Worm (Caenorhabditis elegans) whole organism, L4 larva: ENCODE measurements around the gene T22B2.1.
A peak's percentile ranks its signal among the peaks of the same experiment; 100 is the strongest.

Experiments
- D1046.2 ChIP-seq: fragments of 200-800 bp; sonication (Bioruptor generic); IDR thresholded peaks from 2 replicates; pipeline ENCODE4 v1.3.6; 2022; ENCODE audit warnings: missing genetic modification characterization, missing compliant biosample characterization
- F10B5.3 ChIP-seq: sonication (generic microtip); optimal IDR thresholded peaks from 2 replicates; lab custom pipeline; 2016; ENCODE audit warnings: mild to moderate bottlenecking, missing genetic modification characterization, missing compliant biosample characterization
- F26F4.8 ChIP-seq: fragments of 200-800 bp; sonication (Bioruptor generic); conservative IDR thresholded peaks from 2 replicates; pipeline ENCODE4 v1.3.6; 2022; ENCODE audit warnings: missing genetic modification characterization, missing compliant biosample characterization
- F37D6.2 ChIP-seq: sonication (generic microtip); optimal IDR thresholded peaks from 2 replicates; lab custom pipeline; 2016; ENCODE audit warnings: mild to moderate bottlenecking, missing genetic modification characterization, missing compliant biosample characterization
- F44E2.7 ChIP-seq: fragments of 200-800 bp; sonication (Bioruptor generic); IDR thresholded peaks from 2 replicates; pipeline ENCODE4 v2.1.2; 2022; ENCODE audit warnings: missing genetic modification characterization, missing compliant biosample characterization
- T20F7.1 ChIP-seq: fragments of 200-800 bp; sonication (Bioruptor generic); optimal IDR thresholded peaks from 2 replicates; lab custom pipeline; 2018; ENCODE audit warnings: mild to moderate bottlenecking, missing genetic modification characterization, missing compliant biosample characterization
- T26A8.4 ChIP-seq: fragments of 200-800 bp; sonication (Bioruptor generic); IDR thresholded peaks from 2 replicates; pipeline ENCODE4 v1.3.6; 2022; ENCODE audit warnings: missing genetic modification characterization, missing compliant biosample characterization
- Y105C5A.15 ChIP-seq: fragments of 200-800 bp; sonication (Bioruptor generic); IDR thresholded peaks from 2 replicates; pipeline ENCODE4 v1.3.6; 2022; ENCODE audit warnings: missing genetic modification characterization, missing compliant biosample characterization
- ZK337.2 ChIP-seq: fragments of 200-800 bp; sonication (Bioruptor generic); IDR thresholded peaks from 2 replicates; pipeline ENCODE4 v1.3.6; 2022; ENCODE audit warnings: missing genetic modification reagents, missing genetic modification characterization, missing compliant biosample characterization
- ZK546.5 ChIP-seq, 2 experiments: sonication (generic microtip); optimal IDR thresholded peaks; 2 replicates each; lab custom pipeline; 2017; ENCODE audit warnings: missing biosample characterization in 2 of 2, missing genetic modification characterization in 2 of 2
- aha-1 ChIP-seq: fragments of 150-350 bp; peaks from one replicate; lab custom pipeline; 2014; ENCODE audit warnings: missing biosample characterization, missing genetic modification characterization
- aly-2 ChIP-seq: sonication (generic microtip); optimal IDR thresholded peaks from 2 replicates; lab custom pipeline; 2018; ENCODE audit warnings: missing biosample characterization, missing genetic modification characterization
- arid-1 ChIP-seq: fragments of 200-800 bp; sonication (Bioruptor generic); conservative IDR thresholded peaks from 2 replicates; pipeline ENCODE4 v1.3.6; 2022; ENCODE audit warnings: missing genetic modification reagents, missing genetic modification characterization, missing compliant biosample characterization
- ceh-20 ChIP-seq: fragments of 200-800 bp; sonication (Bioruptor generic); IDR thresholded peaks from 2 replicates; pipeline ENCODE4 v1.3.6; 2022; ENCODE audit warnings: missing genetic modification reagents, missing genetic modification characterization, missing compliant biosample characterization
- ceh-28 ChIP-seq: fragments of 150-350 bp; optimal IDR thresholded peaks from 2 replicates; lab custom pipeline; 2014; ENCODE audit warnings: missing biosample characterization, missing genetic modification reagents, missing genetic modification characterization
- ceh-32 ChIP-seq: sonication (generic microtip); optimal IDR thresholded peaks from 2 replicates; lab custom pipeline; 2016; ENCODE audit warnings: mild to moderate bottlenecking, missing genetic modification characterization, missing compliant biosample characterization; ENCODE audit not compliant: poor library complexity
- ceh-44 ChIP-seq: fragments of 200-800 bp; sonication (Bioruptor generic); IDR thresholded peaks from 2 replicates; pipeline ENCODE4 v1.3.6; 2022; ENCODE audit warnings: missing genetic modification reagents, missing genetic modification characterization, missing compliant biosample characterization
- ceh-62 ChIP-seq: sonication (generic microtip); optimal IDR thresholded peaks from 2 replicates; lab custom pipeline; 2017; ENCODE audit warnings: missing biosample characterization, missing genetic modification characterization
- ces-1 ChIP-seq: fragments of 150-350 bp; sonication (generic microtip); optimal IDR thresholded peaks from 4 replicates; lab custom pipeline; 2014; ENCODE audit warnings: missing biosample characterization, missing genetic modification reagents, missing genetic modification characterization
- daf-19 ChIP-seq: fragments of 200-800 bp; sonication (Bioruptor generic); conservative IDR thresholded peaks from 2 replicates; pipeline ENCODE4 v1.3.6; 2022; ENCODE audit warnings: missing genetic modification characterization, missing compliant biosample characterization
- dmd-6 ChIP-seq: fragments of 200-800 bp; sonication (Bioruptor generic); IDR thresholded peaks from 2 replicates; pipeline ENCODE4 v1.3.6; 2022; ENCODE audit warnings: missing genetic modification reagents, missing genetic modification characterization, missing compliant biosample characterization
- dve-1 ChIP-seq: sonication (generic microtip); optimal IDR thresholded peaks from 2 replicates; lab custom pipeline; 2017; ENCODE audit warnings: antibody characterized with exemption, mild to moderate bottlenecking, missing genetic modification characterization, missing compliant biosample characterization; ENCODE audit not compliant: insufficient read depth
- egl-43 ChIP-seq: fragments of 200-800 bp; sonication (Bioruptor generic); IDR thresholded peaks from 2 replicates; pipeline ENCODE4 v1.3.6; 2022; ENCODE audit warnings: missing genetic modification reagents, missing genetic modification characterization, missing compliant biosample characterization
- fkh-10 ChIP-seq: fragments of 150-350 bp; optimal IDR thresholded peaks from 2 replicates; lab custom pipeline; 2014; ENCODE audit warnings: missing biosample characterization, missing genetic modification reagents, missing genetic modification characterization
- hlh-11 ChIP-seq: fragments of 200-800 bp; sonication (Bioruptor generic); optimal IDR thresholded peaks from 2 replicates; lab custom pipeline; 2018; ENCODE audit warnings: mild to moderate bottlenecking, missing genetic modification characterization, missing compliant biosample characterization
- jun-1 ChIP-seq: fragments of 150-350 bp; optimal IDR thresholded peaks from 2 replicates; lab custom pipeline; 2014; ENCODE audit warnings: missing biosample characterization, missing genetic modification reagents, missing genetic modification characterization
- lim-7 ChIP-seq: fragments of 200-800 bp; sonication (Bioruptor generic); IDR thresholded peaks from 2 replicates; pipeline ENCODE4 v1.3.6; 2022; ENCODE audit warnings: missing genetic modification characterization, missing compliant biosample characterization
- lin-13 ChIP-seq: fragments of 150-350 bp; optimal IDR thresholded peaks from 2 replicates; lab custom pipeline; 2014; ENCODE audit warnings: missing biosample characterization, missing genetic modification reagents, missing genetic modification characterization
- lin-29 ChIP-seq: fragments of 200-800 bp; sonication (Bioruptor generic); IDR thresholded peaks from 2 replicates; pipeline ENCODE4 v1.3.6; 2022; ENCODE audit warnings: missing genetic modification reagents, missing genetic modification characterization, missing compliant biosample characterization
- lin-39 ChIP-seq: fragments of 150-350 bp; optimal IDR thresholded peaks from 2 replicates; lab custom pipeline; 2014; ENCODE audit warnings: missing biosample characterization, missing genetic modification reagents, missing genetic modification characterization
- lir-3 ChIP-seq: sonication (generic microtip); optimal IDR thresholded peaks from 2 replicates; lab custom pipeline; 2016; ENCODE audit warnings: mild to moderate bottlenecking, missing genetic modification characterization, missing compliant biosample characterization
- madf-9 ChIP-seq: fragments of 200-800 bp; sonication (Bioruptor generic); conservative IDR thresholded peaks from 2 replicates; pipeline ENCODE4 v1.3.6; 2022; ENCODE audit warnings: missing genetic modification reagents, missing genetic modification characterization, missing compliant biosample characterization
- mep-1 ChIP-seq: fragments of 150-350 bp; sonication (generic microtip); optimal IDR thresholded peaks from 3 replicates; lab custom pipeline; 2014; ENCODE audit warnings: missing biosample characterization, missing genetic modification characterization
- mes-2 ChIP-seq: sonication (generic microtip); optimal IDR thresholded peaks from 2 replicates; lab custom pipeline; 2016; ENCODE audit warnings: missing genotype, mild to moderate bottlenecking, missing genetic modification characterization, missing compliant biosample characterization; ENCODE audit not compliant: poor library complexity, severe bottlenecking
- mxl-2 ChIP-seq: fragments of 200-800 bp; sonication (Bioruptor generic); conservative IDR thresholded peaks from 2 replicates; pipeline ENCODE4 v1.3.6; 2022; ENCODE audit warnings: missing genetic modification reagents, missing genetic modification characterization, missing compliant biosample characterization
- nhr-10 ChIP-seq: fragments of 150-350 bp; optimal IDR thresholded peaks from 2 replicates; lab custom pipeline; 2014; ENCODE audit warnings: missing biosample characterization, missing genetic modification characterization
- nhr-111 ChIP-seq: fragments of 200-800 bp; sonication (Bioruptor generic); optimal IDR thresholded peaks from 2 replicates; lab custom pipeline; 2018; ENCODE audit warnings: mild to moderate bottlenecking, missing genetic modification characterization, missing compliant biosample characterization
- nhr-237 ChIP-seq: sonication (generic microtip); optimal IDR thresholded peaks from 2 replicates; lab custom pipeline; 2017; ENCODE audit warnings: missing biosample characterization, missing genetic modification characterization
- nhr-25 ChIP-seq: sonication (generic microtip); optimal IDR thresholded peaks from 2 replicates; lab custom pipeline; 2017; ENCODE audit warnings: missing genetic modification characterization, mild to moderate bottlenecking, missing compliant biosample characterization, antibody characterized with exemption, moderate library complexity, borderline replicate concordance; ENCODE audit not compliant: insufficient read depth
- nhr-48 ChIP-seq: sonication (generic microtip); optimal IDR thresholded peaks from 2 replicates; lab custom pipeline; 2016; ENCODE audit warnings: mild to moderate bottlenecking, missing genetic modification characterization, missing compliant biosample characterization
- nhr-76 ChIP-seq: fragments of 150-350 bp; optimal IDR thresholded peaks from 2 replicates; lab custom pipeline; 2014; ENCODE audit warnings: missing biosample characterization, missing genetic modification characterization
- nhr-77 ChIP-seq: fragments of 150-350 bp; optimal IDR thresholded peaks from 2 replicates; lab custom pipeline; 2014; ENCODE audit warnings: missing biosample characterization, missing genetic modification characterization
- saeg-2 ChIP-seq: fragments of 200-800 bp; sonication (Bioruptor generic); IDR thresholded peaks from 2 replicates; pipeline ENCODE4 v1.3.6; 2022; ENCODE audit warnings: missing genetic modification reagents, missing genetic modification characterization, missing compliant biosample characterization
- set-16 ChIP-seq: fragments of 200-800 bp; sonication (Bioruptor generic); IDR thresholded peaks from 2 replicates; pipeline ENCODE4 v1.3.6; 2022; ENCODE audit warnings: missing genetic modification reagents, missing genetic modification characterization, missing compliant biosample characterization
- snpc-4 ChIP-seq: fragments of 150-350 bp; optimal IDR thresholded peaks from 2 replicates; lab custom pipeline; 2014; ENCODE audit warnings: missing biosample characterization, missing genetic modification characterization
- tag-97 ChIP-seq: fragments of 200-800 bp; sonication (Bioruptor generic); IDR thresholded peaks from 2 replicates; pipeline ENCODE4 v1.3.6; 2022; ENCODE audit warnings: missing genetic modification characterization, missing compliant biosample characterization
- tra-1 ChIP-seq: fragments of 200-800 bp; sonication (Bioruptor generic); IDR thresholded peaks from 2 replicates; pipeline ENCODE4 v1.3.6; 2022; ENCODE audit warnings: missing genetic modification reagents, missing genetic modification characterization, missing compliant biosample characterization
- unc-39 ChIP-seq: sonication (generic microtip); optimal IDR thresholded peaks from 2 replicates; lab custom pipeline; 2017; ENCODE audit warnings: missing biosample characterization, missing genetic modification characterization
- zfp-2 ChIP-seq: sonication (generic microtip); optimal IDR thresholded peaks from 2 replicates; lab custom pipeline; 2016; ENCODE audit warnings: mild to moderate bottlenecking, missing genetic modification characterization, missing compliant biosample characterization
- zfp-3 ChIP-seq: fragments of 200-800 bp; sonication (Bioruptor generic); conservative IDR thresholded peaks from 2 replicates; pipeline ENCODE4 v1.3.6; 2022; ENCODE audit warnings: missing genetic modification reagents, missing genetic modification characterization, missing compliant biosample characterization
- zip-2 ChIP-seq: fragments of 150-350 bp; optimal IDR thresholded peaks from 2 replicates; lab custom pipeline; 2014; ENCODE audit warnings: missing biosample characterization, missing genetic modification characterization

The T22B2.1 gene

DNA sequence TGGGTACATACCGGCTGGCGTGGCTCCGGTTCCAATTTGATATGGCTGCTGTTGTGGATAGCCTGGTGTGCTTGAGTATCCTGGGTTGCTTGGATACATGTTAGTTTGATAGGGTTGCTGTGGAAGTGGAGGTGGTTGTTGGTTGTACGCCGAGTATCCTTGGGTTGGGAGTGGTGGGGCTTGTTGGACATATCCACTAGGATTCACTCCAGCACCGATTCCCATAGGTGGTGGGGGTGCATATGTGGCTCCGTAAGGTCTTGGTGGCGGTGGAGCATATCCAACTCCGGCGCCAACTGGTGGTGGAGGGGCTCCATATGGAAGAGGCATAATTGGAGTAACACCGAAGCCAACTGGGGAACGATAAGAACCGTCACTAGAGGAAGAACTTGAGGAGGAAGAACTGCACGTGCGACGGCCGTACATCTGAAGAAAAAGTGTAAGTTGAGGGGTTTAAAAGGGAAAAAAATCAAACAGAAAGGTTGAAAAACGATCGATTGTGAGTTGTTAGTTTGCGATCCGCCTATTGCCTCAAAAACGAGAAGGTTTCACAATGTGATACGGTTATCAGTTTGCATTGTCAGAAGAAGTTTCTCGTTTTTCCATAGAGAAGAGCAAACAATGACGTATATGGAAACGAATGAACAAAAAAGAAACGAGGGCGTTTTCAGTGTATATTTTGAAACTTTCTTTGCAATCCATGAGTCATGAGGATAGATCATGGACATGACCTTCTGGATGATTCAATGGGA, 42.5 kb downstream of the T22B2.1 start, which contains the start of gene C16B8.3 (continued):
- peak; percentile 65 for TF ChIP-seq dmd-6 (GFP tag; lab: Robert Waterston, UW)
- TF ChIP-seq lin-39 (tag; lab: Kevin White, UChicago) = no peak
- TF ChIP-seq daf-19 (GFP tag; lab: Robert Waterston, UW) = no peak
- TF ChIP-seq fkh-10 (GFP tag; lab: Kevin White, UChicago) = no peak
- no peak for TF ChIP-seq lin-13 (GFP tag; lab: Kevin White, UChicago)
- TF ChIP-seq lir-3 (tag; lab: Kevin White, UChicago) = no peak
- no peak for TF ChIP-seq lin-29
- no peak for TF ChIP-seq F37D6.2
- no peak for TF ChIP-seq T26A8.4
- peak; percentile 39 for TF ChIP-seq mep-1 (tag; lab: Kevin White, UChicago)
- TF ChIP-seq arid-1 (GFP tag; lab: Robert Waterston, UW) = no peak
- TF ChIP-seq set-16 (GFP tag; lab: Robert Waterston, UW) = peak; percentile 36
- no peak for TF ChIP-seq unc-39 (tag; lab: Kevin White, UChicago)
- peak; percentile 48 for TF ChIP-seq aha-1 (tag; lab: Kevin White, UChicago)
- TF ChIP-seq dve-1 = peak; percentile 63
- no peak for TF ChIP-seq tag-97 (GFP tag; lab: Robert Waterston, UW)
- TF ChIP-seq Y105C5A.15 = no peak
- TF ChIP-seq ceh-62 = no peak
- no peak for TF ChIP-seq nhr-76 (tag; lab: Kevin White, UChicago)
- no peak for TF ChIP-seq jun-1 (tag; lab: Kevin White, UChicago)
- TF ChIP-seq snpc-4 = no peak
- TF ChIP-seq lim-7 (GFP tag; lab: Robert Waterston, UW) = no peak
- no peak for TF ChIP-seq ces-1 (GFP tag; lab: Kevin White, UChicago)
- peak; percentile 49 for TF ChIP-seq nhr-77
- no peak for TF ChIP-seq aly-2 (tag; lab: Kevin White, UChicago)
- TF ChIP-seq F10B5.3 (tag; lab: Kevin White, UChicago) = no peak
- peak; percentile 71 for TF ChIP-seq hlh-11 (tag; lab: Kevin White, UChicago)
- no peak for TF ChIP-seq mes-2 (tag; lab: Kevin White, UChicago)
- TF ChIP-seq zfp-2 (tag; lab: Kevin White, UChicago) = no peak
- no peak for TF ChIP-seq zfp-3 (GFP tag; lab: Robert Waterston, UW)
- peak; percentile 62; the same call in 1 of the 2 replicates for TF ChIP-seq egl-43 (GFP tag; lab: Robert Waterston, UW)
- peak; percentile 42 for TF ChIP-seq T20F7.1 (GFP tag; lab: Kevin White, UChicago)
- no peak for TF ChIP-seq nhr-10
- TF ChIP-seq nhr-237 (tag; lab: Kevin White, UChicago) = no peak
- no peak for TF ChIP-seq ceh-28
- TF ChIP-seq ZK337.2 (GFP tag; lab: Robert Waterston, UW) = no peak
- TF ChIP-seq ceh-44 (GFP tag; lab: Robert Waterston, UW) = no peak
- no peak for TF ChIP-seq F44E2.7 (GFP tag; lab: Robert Waterston, UW)
- TF ChIP-seq ZK546.5 (tag; optimal IDR thresholded peaks at IDR 0.05; lab: Kevin White, UChicago) = no peak
- no peak for TF ChIP-seq mxl-2
- TF ChIP-seq nhr-48 (tag; lab: Kevin White, UChicago) = peak; percentile 37
- no peak for TF ChIP-seq zip-2
- TF ChIP-seq ceh-32 (tag; lab: Kevin White, UChicago) = no peak
- TF ChIP-seq nhr-111 = no peak
- no peak for TF ChIP-seq F26F4.8 (GFP tag; lab: Robert Waterston, UW)
- no peak for TF ChIP-seq saeg-2 (GFP tag; lab: Robert Waterston, UW)
- TF ChIP-seq nhr-25 (tag; lab: Kevin White, UChicago) = no peak
- TF ChIP-seq madf-9 (GFP tag; lab: Robert Waterston, UW) = no peak
- no peak for TF ChIP-seq D1046.2 (GFP tag; lab: Robert Waterston, UW)
- TF ChIP-seq tra-1 (GFP tag; lab: Robert Waterston, UW) = no peak
- no peak for TF ChIP-seq ceh-20
